Worm (Caenorhabditis elegans): Measurements from ENCODE around the gene T19C4.5.

DNA sequence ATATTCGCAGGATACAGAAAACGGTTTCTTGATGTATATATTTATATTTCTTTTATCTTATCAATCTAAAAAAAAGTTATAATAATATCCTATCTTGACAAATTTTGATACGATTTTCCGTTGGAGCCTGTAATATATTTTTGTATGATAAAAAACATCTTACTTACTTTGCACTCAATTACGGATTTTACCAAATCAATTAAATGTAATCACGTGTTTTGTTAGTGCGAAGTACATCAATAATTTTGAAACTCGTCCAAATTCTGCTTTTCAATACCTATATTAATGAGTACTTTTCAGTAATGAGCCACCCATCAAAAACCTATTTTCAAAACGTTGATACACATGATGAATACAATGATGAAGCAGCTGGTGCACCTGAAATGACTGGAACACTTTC, 22.6 kb upstream of the T19C4.5 start, which contains the start of gene T19C4.1:
- TF ChIP-seq nhr-237 (tag; optimal IDR thresholded peaks at IDR 0.05): no peak
- TF ChIP-seq ama-1 (optimal IDR thresholded peaks at IDR 0.05): no peak
- TF ChIP-seq unc-62 (GFP tag; optimal IDR thresholded peaks at IDR 0.05): no peak
